Worm (Caenorhabditis elegans) whole organism, L3 larva: ENCODE measurements around the gene ZK813.4.

Source experiments
- ZK546.5 ChIP-seq: sonication (generic microtip); optimal IDR thresholded peaks from 2 replicates; lab custom pipeline; 2017; ENCODE audit warnings: missing biosample characterization, missing genetic modification characterization
- aly-2 ChIP-seq: fragments of 150-350 bp; optimal IDR thresholded peaks from 2 replicates; lab custom pipeline; 2014; ENCODE audit warnings: missing biosample characterization, missing genetic modification characterization
- ceh-82 ChIP-seq: fragments of 150-350 bp; optimal IDR thresholded peaks from 2 replicates; lab custom pipeline; 2014; ENCODE audit warnings: missing biosample characterization, missing genetic modification characterization
- daf-12 ChIP-seq: fragments of 150-350 bp; optimal IDR thresholded peaks from 2 replicates; lab custom pipeline; 2014; ENCODE audit warnings: missing biosample characterization, missing genetic modification reagents, missing genetic modification characterization
- egl-27 ChIP-seq: sonication (generic microtip); optimal IDR thresholded peaks from 4 replicates; lab custom pipeline; 2017; ENCODE audit warnings: missing biosample characterization, missing genetic modification reagents, missing genetic modification characterization
- egl-5 ChIP-seq: fragments of 150-350 bp; optimal IDR thresholded peaks from 2 replicates; lab custom pipeline; 2017; ENCODE audit warnings: missing biosample characterization, missing genetic modification reagents, missing genetic modification characterization, inconsistent platforms
- elt-1 ChIP-seq: fragments of 150-350 bp; optimal IDR thresholded peaks from 2 replicates; lab custom pipeline; 2014; ENCODE audit warnings: missing biosample characterization, missing genetic modification characterization
- elt-2 ChIP-seq: sonication (generic microtip); optimal IDR thresholded peaks from 2 replicates; lab custom pipeline; 2016; ENCODE audit warnings: missing genetic modification reagents, mild to moderate bottlenecking, missing genetic modification characterization, missing compliant biosample characterization
- elt-3 ChIP-seq, 3 experiments: fragments of 150-350 bp in 1 of 3; sonication (generic microtip) in 2 of 3; optimal IDR thresholded peaks; 2 replicates in 2 of 3; 4 replicates in 1 of 3; lab custom pipeline; 2014 to 2017; ENCODE audit warnings: missing biosample characterization in 3 of 3, missing genetic modification characterization in 3 of 3
- eor-1 ChIP-seq, 2 experiments: fragments of 150-350 bp; optimal IDR thresholded peaks; 2 replicates each; lab custom pipeline; 2014 to 2018; ENCODE audit warnings: missing biosample characterization in 2 of 2, missing genetic modification characterization in 2 of 2
- fkh-10 ChIP-seq: sonication (generic microtip); optimal IDR thresholded peaks from 2 replicates; lab custom pipeline; 2017; ENCODE audit warnings: missing biosample characterization, missing genetic modification reagents, missing genetic modification characterization
- fkh-2 ChIP-seq: fragments of 150-350 bp; optimal IDR thresholded peaks from 2 replicates; lab custom pipeline; 2014; ENCODE audit warnings: missing biosample characterization, missing genetic modification reagents, missing genetic modification characterization
- fos-1 ChIP-seq: fragments of 150-350 bp; optimal IDR thresholded peaks from 2 replicates; lab custom pipeline; 2014; ENCODE audit warnings: missing biosample characterization, missing genetic modification characterization
- hmg-11 ChIP-seq: sonication (generic microtip); optimal IDR thresholded peaks from 2 replicates; lab custom pipeline; 2016; ENCODE audit warnings: missing genetic modification characterization, missing compliant biosample characterization
- lin-15B ChIP-seq: fragments of 150-350 bp; optimal IDR thresholded peaks from 2 replicates; lab custom pipeline; 2014; ENCODE audit warnings: missing biosample characterization, missing genetic modification characterization
- lin-39 ChIP-seq: fragments of 150-350 bp; optimal IDR thresholded peaks from 2 replicates; lab custom pipeline; 2018; ENCODE audit warnings: missing biosample characterization, missing genetic modification reagents, missing genetic modification characterization
- mdl-1 ChIP-seq: fragments of 150-350 bp; optimal IDR thresholded peaks from 2 replicates; lab custom pipeline; 2014; ENCODE audit warnings: missing biosample characterization, missing genetic modification characterization
- nfya-1 ChIP-seq: sonication (generic microtip); optimal IDR thresholded peaks from 2 replicates; lab custom pipeline; 2017; ENCODE audit warnings: missing genetic modification characterization, mild to moderate bottlenecking, missing compliant biosample characterization, antibody characterized with exemption, moderate library complexity; ENCODE audit not compliant: insufficient read depth
- nhr-11 ChIP-seq: fragments of 150-350 bp; optimal IDR thresholded peaks from 2 replicates; lab custom pipeline; 2014; ENCODE audit warnings: missing biosample characterization, missing genetic modification characterization
- nhr-12 ChIP-seq: fragments of 150-350 bp; optimal IDR thresholded peaks from 2 replicates; lab custom pipeline; 2014; ENCODE audit warnings: missing biosample characterization, missing genetic modification characterization
- nhr-23 ChIP-seq: fragments of 150-350 bp; optimal IDR thresholded peaks from 2 replicates; lab custom pipeline; 2014; ENCODE audit warnings: missing biosample characterization, missing genetic modification reagents, missing genetic modification characterization
- nhr-237 ChIP-seq: fragments of 150-350 bp; optimal IDR thresholded peaks from 2 replicates; lab custom pipeline; 2014; ENCODE audit warnings: missing biosample characterization, missing genetic modification characterization
- nhr-25 ChIP-seq: sonication (generic microtip); optimal IDR thresholded peaks from 2 replicates; lab custom pipeline; 2017; ENCODE audit warnings: missing biosample characterization, missing genetic modification characterization
- nhr-76 ChIP-seq: fragments of 150-350 bp; sonication (generic microtip); optimal IDR thresholded peaks from 5 replicates; lab custom pipeline; 2014; ENCODE audit warnings: missing biosample characterization, missing genetic modification characterization
- pha-4 ChIP-seq: fragments of 150-350 bp; optimal IDR thresholded peaks from 2 replicates; lab custom pipeline; 2014; ENCODE audit warnings: missing biosample characterization, missing genetic modification reagents, missing genetic modification characterization
- pqm-1 ChIP-seq: fragments of 150-350 bp; optimal IDR thresholded peaks from 2 replicates; lab custom pipeline; 2017; ENCODE audit warnings: missing biosample characterization, missing genetic modification characterization, inconsistent platforms
- sea-2 ChIP-seq: fragments of 150-350 bp; sonication (generic microtip); optimal IDR thresholded peaks from 4 replicates; lab custom pipeline; 2014; ENCODE audit warnings: missing biosample characterization, missing genetic modification reagents, missing genetic modification characterization
- skn-1 ChIP-seq: fragments of 150-350 bp; optimal IDR thresholded peaks from 2 replicates; lab custom pipeline; 2014; ENCODE audit warnings: missing biosample characterization, missing genetic modification characterization
- snpc-4 ChIP-seq: fragments of 150-350 bp; optimal IDR thresholded peaks from 2 replicates; lab custom pipeline; 2014; ENCODE audit warnings: missing biosample characterization, missing genetic modification characterization
- tbx-2 ChIP-seq: sonication (generic microtip); optimal IDR thresholded peaks from 2 replicates; lab custom pipeline; 2016; ENCODE audit warnings: mild to moderate bottlenecking, missing genetic modification characterization, missing compliant biosample characterization
- unc-39 ChIP-seq: sonication (generic microtip); optimal IDR thresholded peaks from 4 replicates; lab custom pipeline; 2017; ENCODE audit warnings: missing biosample characterization, missing genetic modification characterization
- unc-62 ChIP-seq: fragments of 150-350 bp; sonication (generic microtip); optimal IDR thresholded peaks from 4 replicates; lab custom pipeline; 2014; ENCODE audit warnings: missing biosample characterization, missing genetic modification reagents, missing genetic modification characterization
- ztf-11 ChIP-seq: fragments of 150-350 bp; optimal IDR thresholded peaks from 2 replicates; lab custom pipeline; 2014; ENCODE audit warnings: missing biosample characterization, missing genetic modification characterization
- ztf-4 ChIP-seq: fragments of 150-350 bp; optimal IDR thresholded peaks from 2 replicates; lab custom pipeline; 2014; ENCODE audit warnings: missing biosample characterization, missing genetic modification characterization

The ZK813.4 gene

DNA sequence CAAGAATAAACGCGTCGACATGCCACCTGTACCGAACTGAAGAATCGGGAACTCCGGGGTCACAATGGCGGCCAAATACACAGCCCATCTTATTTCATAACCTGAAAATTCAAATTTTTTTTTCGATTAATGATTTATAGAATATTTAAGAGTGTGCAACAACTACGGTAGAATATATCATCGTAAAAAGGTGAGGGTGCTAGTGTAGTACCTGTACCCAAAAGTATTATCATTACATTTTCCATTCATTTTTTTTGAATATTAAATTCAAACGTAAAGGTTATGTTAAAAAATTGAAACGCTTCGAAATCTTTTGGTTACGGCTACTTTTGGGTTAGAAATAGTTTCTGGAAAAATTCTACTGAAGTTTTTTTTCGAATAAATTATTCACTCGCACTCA, at the start of gene ZK813.4:
TSS of gene ZK813.4 (minus strand) at position 101 of the 400 bp plus-strand sequence.
- TF ChIP-seq ceh-82 (tag; lab: Kevin White, UChicago), result no peak

- TF ChIP-seq ztf-11 (tag; lab: Kevin White, UChicago) (no peak), fos-1 (tag; lab: Kevin White, UChicago) (no peak), skn-1 (tag; lab: Kevin White, UChicago) (no peak), tbx-2 (tag; lab: Kevin White, UChicago) (no peak), nhr-237 (tag; lab: Kevin White, UChicago) (no peak), nhr-23 (tag; lab: Kevin White, UChicago) (no peak), elt-3 (tag; optimal IDR thresholded peaks at IDR 0.05; lab: Kevin White, UChicago) (no peak), ztf-4 (tag; lab: Kevin White, UChicago) (no peak), fkh-2 (tag; lab: Kevin White, UChicago) (no peak), egl-5 (tag; lab: Kevin White, UChicago) (no peak), unc-62 (GFP tag; lab: Kevin White, UChicago) (no peak), unc-39 (tag; lab: Kevin White, UChicago) (no peak), eor-1 (tag; optimal IDR thresholded peaks at IDR 0.05; lab: Kevin White, UChicago) (no peak), nhr-11 (no peak), pqm-1 (tag; lab: Kevin White, UChicago) (no peak), mdl-1 (tag; lab: Kevin White, UChicago) (no peak), ZK546.5 (tag; lab: Kevin White, UChicago) (no peak), lin-15B (tag; lab: Kevin White, UChicago) (no peak)
Observed at ce11 chrX:3473793-3474192, 43.9 kb upstream of the ZK813.4 start.

DNA sequence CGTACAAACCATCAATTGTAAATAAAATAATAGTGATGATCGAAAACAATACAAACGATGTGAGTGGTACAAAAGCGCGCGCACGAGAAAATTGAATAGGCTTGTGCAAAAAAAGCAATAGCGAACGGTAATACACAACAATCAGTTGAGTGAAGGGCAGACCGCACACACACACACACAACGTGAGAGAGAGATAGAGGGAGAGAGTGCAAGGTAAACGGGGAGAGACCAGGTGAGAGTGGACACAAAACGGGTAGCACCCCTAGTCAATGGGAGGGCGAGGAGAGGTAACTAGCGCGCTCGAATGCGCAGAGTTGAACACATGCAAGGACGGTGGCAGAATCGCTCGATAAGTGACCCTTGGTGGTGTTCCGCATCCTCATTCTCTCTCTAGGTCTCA, 42.3 kb upstream of the ZK813.4 start:
- TF ChIP-seq elt-2 (tag; lab: Kevin White, UChicago) (peak; percentile 49), hmg-11 (tag; lab: Kevin White, UChicago) (peak; percentile 44), sea-2 (no peak), snpc-4 (tag; lab: Kevin White, UChicago) (peak; percentile 1), nhr-76 (tag; lab: Kevin White, UChicago) (no peak), nhr-25 (tag; lab: Kevin White, UChicago) (peak; percentile 70), pha-4 (tag; lab: Kevin White, UChicago) (peak; percentile 87), lin-39 (tag; lab: Kevin White, UChicago) (peak; percentile 21), nfya-1 (tag; lab: Kevin White, UChicago) (peak; percentile 23), nhr-23 (tag; lab: Kevin White, UChicago) (no peak), unc-39 (tag; lab: Kevin White, UChicago) (no peak), mdl-1 (tag; lab: Kevin White, UChicago) (no peak), elt-1 (tag; lab: Kevin White, UChicago) (no peak), egl-27 (tag; lab: Kevin White, UChicago) (peak; percentile 15), aly-2 (no peak)

DNA sequence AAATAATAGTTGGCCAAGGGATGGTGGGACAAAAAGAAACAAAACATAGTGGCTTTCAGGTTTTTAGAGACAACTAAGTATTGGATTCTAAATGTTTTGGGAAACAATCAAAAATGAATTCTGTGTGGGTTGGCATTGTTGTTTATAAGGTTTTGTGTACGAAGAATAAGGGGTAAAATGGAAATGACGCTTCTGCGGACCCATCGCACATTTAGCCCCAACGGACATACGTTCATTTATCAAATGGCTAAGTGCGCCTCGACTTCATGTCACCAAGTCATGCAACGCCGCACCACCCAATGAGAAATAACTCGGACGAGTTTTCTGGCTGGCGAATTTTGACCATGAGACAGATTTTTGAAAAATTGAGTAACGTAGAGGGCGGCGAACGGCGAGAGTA, 40.4 kb upstream of the ZK813.4 start:
- TF ChIP-seq ceh-82 (tag; lab: Kevin White, UChicago) (no peak), nhr-76 (tag; lab: Kevin White, UChicago) (no peak), daf-12 (tag; lab: Kevin White, UChicago) (no peak), nhr-12 (tag; lab: Kevin White, UChicago) (no peak), lin-39 (tag; lab: Kevin White, UChicago) (peak; percentile 82), nhr-25 (tag; lab: Kevin White, UChicago) (no peak)
- TF ChIP-seq, all 47 proteins: peak for 1

DNA sequence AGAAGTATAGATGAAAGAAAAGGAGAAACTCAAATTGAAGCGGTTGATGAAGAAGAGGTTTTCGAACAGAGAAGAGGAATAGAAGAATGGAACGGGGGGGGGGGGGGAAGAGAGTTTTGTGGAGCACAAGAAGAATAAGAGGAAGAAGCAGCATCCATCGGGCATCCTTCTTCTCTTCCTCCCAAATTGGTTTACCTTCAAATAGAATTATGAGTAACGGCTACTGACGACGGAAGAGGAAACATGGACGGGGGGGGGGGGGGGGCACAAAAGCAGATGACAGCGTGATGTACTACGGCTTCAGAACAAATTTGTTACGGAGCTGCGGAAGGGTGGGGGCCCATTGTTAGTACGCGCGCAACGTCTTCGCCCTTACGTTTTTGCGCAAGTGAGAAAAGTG, 39.4 kb upstream of the ZK813.4 start:
- TF ChIP-seq aly-2 (no peak), fkh-10 (GFP tag; lab: Kevin White, UChicago) (peak; percentile 75)
